Worm (Caenorhabditis elegans) whole organism, late embryonic: ENCODE data around the gene cec-7.

ENCODE experiments used
- C38D4.7 ChIP-seq: fragments of 200-800 bp; sonication (Bioruptor generic); optimal IDR thresholded peaks from 2 replicates; lab custom pipeline; 2018; ENCODE audit warnings: mild to moderate bottlenecking, missing genetic modification characterization, moderate library complexity, missing compliant biosample characterization
- K02D7.2 ChIP-seq: sonication (generic microtip); optimal IDR thresholded peaks from 2 replicates; lab custom pipeline; 2017; ENCODE audit warnings: mild to moderate bottlenecking, missing genetic modification characterization, missing compliant biosample characterization
- ahr-1 ChIP-seq: sonication (generic microtip); optimal IDR thresholded peaks from 2 replicates; lab custom pipeline; 2016; ENCODE audit warnings: missing genetic modification characterization, missing compliant biosample characterization
- ceh-14 ChIP-seq: sonication (generic microtip); optimal IDR thresholded peaks from 2 replicates; lab custom pipeline; 2016; ENCODE audit warnings: missing genotype, missing genetic modification characterization, missing compliant biosample characterization
- ceh-22 ChIP-seq: sonication (generic microtip); optimal IDR thresholded peaks from 2 replicates; lab custom pipeline; 2017; ENCODE audit warnings: missing biosample characterization, missing genetic modification characterization
- ceh-24 ChIP-seq: sonication (generic microtip); optimal IDR thresholded peaks from 2 replicates; lab custom pipeline; 2016; ENCODE audit warnings: mild to moderate bottlenecking, missing genetic modification characterization, missing compliant biosample characterization
- ceh-30 ChIP-seq: fragments of 150-350 bp; optimal IDR thresholded peaks from 2 replicates; lab custom pipeline; 2014; ENCODE audit warnings: missing biosample characterization, missing genetic modification characterization
- ceh-31 ChIP-seq: sonication (generic microtip); optimal IDR thresholded peaks from 2 replicates; lab custom pipeline; 2016; ENCODE audit warnings: missing genetic modification characterization, missing compliant biosample characterization
- ceh-45 ChIP-seq: fragments of 200-800 bp; sonication (Bioruptor generic); IDR thresholded peaks from 2 replicates; pipeline ENCODE4 v1.3.6; 2022; ENCODE audit warnings: missing genetic modification reagents, missing genetic modification characterization, missing compliant biosample characterization
- ceh-48 ChIP-seq: sonication (generic microtip); optimal IDR thresholded peaks from 2 replicates; lab custom pipeline; 2016; ENCODE audit warnings: missing genetic modification characterization, inconsistent platforms, missing compliant biosample characterization
- ceh-6 ChIP-seq: fragments of 200-800 bp; sonication (Bioruptor generic); optimal IDR thresholded peaks from 2 replicates; lab custom pipeline; 2018; ENCODE audit warnings: mild to moderate bottlenecking, missing genetic modification characterization, missing compliant biosample characterization
- che-1 ChIP-seq: sonication (generic microtip); optimal IDR thresholded peaks from 2 replicates; lab custom pipeline; 2016; ENCODE audit warnings: mild to moderate bottlenecking, missing genetic modification characterization, missing compliant biosample characterization
- dmd-4 ChIP-seq: sonication (generic microtip); optimal IDR thresholded peaks from 2 replicates; lab custom pipeline; 2016; ENCODE audit warnings: borderline replicate concordance, missing genetic modification characterization, missing compliant biosample characterization
- dve-1 ChIP-seq: sonication (generic microtip); optimal IDR thresholded peaks from 2 replicates; lab custom pipeline; 2017; ENCODE audit warnings: antibody characterized with exemption, mild to moderate bottlenecking, missing genetic modification characterization, missing compliant biosample characterization
- elt-2 ChIP-seq: sonication (generic microtip); optimal IDR thresholded peaks from 2 replicates; lab custom pipeline; 2016; ENCODE audit warnings: missing genetic modification reagents, missing genetic modification characterization, missing compliant biosample characterization
- elt-4 ChIP-seq: sonication (generic microtip); optimal IDR thresholded peaks from 2 replicates; lab custom pipeline; 2016; ENCODE audit warnings: missing genetic modification characterization, missing compliant biosample characterization
- ets-4 ChIP-seq: sonication (generic microtip); optimal IDR thresholded peaks from 2 replicates; lab custom pipeline; 2016; ENCODE audit warnings: missing genetic modification characterization, missing compliant biosample characterization
- eyg-1 ChIP-seq: sonication (generic microtip); optimal IDR thresholded peaks from 2 replicates; lab custom pipeline; 2016; ENCODE audit warnings: missing genotype, missing genetic modification characterization, missing compliant biosample characterization
- fkh-10 ChIP-seq: fragments of 150-350 bp; optimal IDR thresholded peaks from 2 replicates; lab custom pipeline; 2014; ENCODE audit warnings: missing biosample characterization, missing genetic modification reagents, missing genetic modification characterization
- fkh-6 ChIP-seq: sonication (generic microtip); optimal IDR thresholded peaks from 2 replicates; lab custom pipeline; 2016; ENCODE audit warnings: missing genetic modification characterization, missing compliant biosample characterization
- gmeb-2 ChIP-seq: sonication (generic microtip); optimal IDR thresholded peaks from 2 replicates; lab custom pipeline; 2016; ENCODE audit warnings: missing genetic modification characterization, inconsistent platforms, missing compliant biosample characterization
- hlh-13 ChIP-seq: fragments of 200-800 bp; sonication (Bioruptor generic); optimal IDR thresholded peaks from 2 replicates; lab custom pipeline; 2018; ENCODE audit warnings: mild to moderate bottlenecking, missing genetic modification characterization, missing compliant biosample characterization
- hlh-30 ChIP-seq: sonication (generic microtip); optimal IDR thresholded peaks from 2 replicates; lab custom pipeline; 2017; ENCODE audit warnings: antibody characterized with exemption, missing genetic modification characterization, missing compliant biosample characterization; ENCODE audit not compliant: insufficient read depth
- hlh-6 ChIP-seq: sonication (generic microtip); optimal IDR thresholded peaks from 2 replicates; lab custom pipeline; 2016; ENCODE audit warnings: missing genotype, missing genetic modification characterization, missing compliant biosample characterization
- madf-2 ChIP-seq: sonication (generic microtip); optimal IDR thresholded peaks from 2 replicates; lab custom pipeline; 2017; ENCODE audit warnings: missing genetic modification characterization, missing compliant biosample characterization
- mec-3 ChIP-seq: sonication (generic microtip); optimal IDR thresholded peaks from 2 replicates; lab custom pipeline; 2016; ENCODE audit warnings: borderline replicate concordance, missing genetic modification characterization, missing compliant biosample characterization
- nfya-1 ChIP-seq: sonication (generic microtip); optimal IDR thresholded peaks from 2 replicates; lab custom pipeline; 2017; ENCODE audit warnings: missing genetic modification characterization, mild to moderate bottlenecking, missing compliant biosample characterization, antibody characterized with exemption, moderate library complexity
- nhr-11 ChIP-seq: fragments of 150-350 bp; optimal IDR thresholded peaks from 2 replicates; lab custom pipeline; 2014; ENCODE audit warnings: missing biosample characterization, missing genetic modification characterization
- nhr-232 ChIP-seq: sonication (generic microtip); optimal IDR thresholded peaks from 2 replicates; lab custom pipeline; 2016; ENCODE audit warnings: missing genetic modification characterization, missing compliant biosample characterization
- pat-9 ChIP-seq: fragments of 200-800 bp; sonication (Bioruptor generic); optimal IDR thresholded peaks from 2 replicates; lab custom pipeline; 2018; ENCODE audit warnings: mild to moderate bottlenecking, missing genetic modification characterization, moderate library complexity, missing compliant biosample characterization
- pax-1 ChIP-seq: fragments of 150-350 bp; optimal IDR thresholded peaks from 2 replicates; lab custom pipeline; 2014; ENCODE audit warnings: missing biosample characterization, missing genetic modification characterization
- pha-2 ChIP-seq: sonication (generic microtip); optimal IDR thresholded peaks from 2 replicates; lab custom pipeline; 2017; ENCODE audit warnings: mild to moderate bottlenecking, missing genetic modification characterization, missing compliant biosample characterization
- pqm-1 ChIP-seq: sonication (generic microtip); optimal IDR thresholded peaks from 2 replicates; lab custom pipeline; 2016; ENCODE audit warnings: missing genetic modification characterization, missing compliant biosample characterization
- pros-1 ChIP-seq: fragments of 150-350 bp; optimal IDR thresholded peaks from 2 replicates; lab custom pipeline; 2014; ENCODE audit warnings: missing biosample characterization, missing genetic modification reagents, missing genetic modification characterization
- ref-2 ChIP-seq: sonication (generic microtip); optimal IDR thresholded peaks from 2 replicates; lab custom pipeline; 2016; ENCODE audit warnings: missing genetic modification characterization, missing compliant biosample characterization
- rnt-1 ChIP-seq: sonication (generic microtip); optimal IDR thresholded peaks from 2 replicates; lab custom pipeline; 2016; ENCODE audit warnings: missing genetic modification characterization, missing compliant biosample characterization
- sox-2 ChIP-seq: fragments of 200-800 bp; sonication (Bioruptor generic); IDR thresholded peaks from 2 replicates; pipeline ENCODE4 v1.3.6; 2022; ENCODE audit warnings: missing genetic modification reagents, missing genetic modification characterization, missing compliant biosample characterization
- sox-4 ChIP-seq: sonication (generic microtip); optimal IDR thresholded peaks from 2 replicates; lab custom pipeline; 2017; ENCODE audit warnings: mild to moderate bottlenecking, missing genetic modification characterization, inconsistent platforms, missing compliant biosample characterization
- tbx-7 ChIP-seq: sonication (generic microtip); optimal IDR thresholded peaks from 2 replicates; lab custom pipeline; 2016; ENCODE audit warnings: missing genotype, missing genetic modification characterization, missing compliant biosample characterization
- ttx-3 ChIP-seq: sonication (generic microtip); optimal IDR thresholded peaks from 2 replicates; lab custom pipeline; 2016; ENCODE audit warnings: missing genetic modification reagents, missing genetic modification characterization, missing compliant biosample characterization
- unc-3 ChIP-seq, 2 experiments: fragments of 200-800 bp in 1 of 2; sonication (Bioruptor generic) in 1 of 2; sonication (generic microtip) in 1 of 2; conservative IDR thresholded peaks in 1 of 2; optimal IDR thresholded peaks in 1 of 2; 2 replicates each; pipeline versions ENCODE4 v1.3.6 to Lab custom; 2016 to 2022; ENCODE audit warnings: missing compliant biosample characterization in 2 of 2, missing genetic modification characterization in 2 of 2, missing genetic modification reagents in 1 of 2
- unc-55 ChIP-seq: sonication (generic microtip); optimal IDR thresholded peaks from 2 replicates; lab custom pipeline; 2017; ENCODE audit warnings: missing biosample characterization, missing genetic modification reagents, missing genetic modification characterization
- zip-5 ChIP-seq: sonication (generic microtip); optimal IDR thresholded peaks from 2 replicates; lab custom pipeline; 2016; ENCODE audit warnings: missing genetic modification characterization, missing compliant biosample characterization

Gene cec-7

ce11 chrIII:12904987-12905541 is 27.7 kb upstream of the cec-7 start, which contains the start of gene cox-5A (continued):
- peak; percentile 65 for TF ChIP-seq elt-2
- peak; percentile 36 for TF ChIP-seq gmeb-2 (tag; lab: Kevin White, UChicago)
- no peak for TF ChIP-seq che-1 (tag; lab: Kevin White, UChicago)
- TF ChIP-seq ceh-22, result peak; percentile 38
- TF ChIP-seq madf-2, result peak; percentile 52
- no peak for TF ChIP-seq C38D4.7 (GFP tag; lab: Kevin White, UChicago)
- TF ChIP-seq dve-1 (tag; lab: Kevin White, UChicago), result peak; percentile 77
- TF ChIP-seq sox-2 (GFP tag; lab: Robert Waterston, UW), result peak; percentile 96
- peak; percentile 92 for TF ChIP-seq ceh-14 (tag; lab: Kevin White, UChicago)
- TF ChIP-seq ceh-24 (tag; lab: Kevin White, UChicago), result no peak
- TF ChIP-seq nfya-1, result peak; percentile 99
- TF ChIP-seq hlh-6 (tag; lab: Kevin White, UChicago), result peak; percentile 58
- TF ChIP-seq hlh-13 (GFP tag; lab: Kevin White, UChicago), result no peak
- TF ChIP-seq ceh-6, result peak; percentile 21
- peak; percentile 87 for TF ChIP-seq rnt-1 (tag; lab: Kevin White, UChicago)
- no peak for TF ChIP-seq nhr-232 (tag; lab: Kevin White, UChicago)
- no peak for TF ChIP-seq tbx-7
- TF ChIP-seq pha-2 (tag; lab: Kevin White, UChicago), result peak; percentile 56
- peak; percentile 82 for TF ChIP-seq hlh-30 (tag; lab: Kevin White, UChicago)
- peak; percentile 90 for TF ChIP-seq ref-2
- TF ChIP-seq dmd-4 (tag; lab: Kevin White, UChicago), result no peak
- TF ChIP-seq sox-4, result no peak
- TF ChIP-seq ahr-1 (tag; lab: Kevin White, UChicago), result peak; percentile 31
- TF ChIP-seq ceh-48 (tag; lab: Kevin White, UChicago), result peak; percentile 86
- TF ChIP-seq ceh-45, result 0 out of 2 replicates have a peak, but pooled peaks have one; percentile 31
- peak; percentile 86 for TF ChIP-seq ceh-30 (tag; lab: Kevin White, UChicago)
- no peak for TF ChIP-seq mec-3 (tag; lab: Kevin White, UChicago)
- TF ChIP-seq ets-4 (tag; lab: Kevin White, UChicago), result peak; percentile 61
- TF ChIP-seq nhr-11 (tag; lab: Kevin White, UChicago), result no peak
- peak; percentile 31 for TF ChIP-seq fkh-10 (GFP tag; lab: Kevin White, UChicago)
- peak; percentile 41 for TF ChIP-seq pat-9 (tag; lab: Kevin White, UChicago)
- no peak for TF ChIP-seq eyg-1 (tag; lab: Kevin White, UChicago)
- TF ChIP-seq zip-5 (tag; lab: Kevin White, UChicago), result no peak
- peak; percentile 81 for TF ChIP-seq pax-1 (tag; lab: Kevin White, UChicago)
- TF ChIP-seq ceh-31, result peak; percentile 99
- peak; percentile 51 for TF ChIP-seq ttx-3 (tag; lab: Kevin White, UChicago)
- peak; percentile 91 for TF ChIP-seq K02D7.2 (tag; lab: Kevin White, UChicago)
- TF ChIP-seq unc-3 (GFP tag; conservative IDR thresholded peaks at IDR 0.05; lab: Robert Waterston, UW), result no peak
- peak; percentile 24 for TF ChIP-seq unc-3 (tag; optimal IDR thresholded peaks at IDR 0.05; lab: Kevin White, UChicago)
- TF ChIP-seq unc-55 (GFP tag; lab: Kevin White, UChicago), result peak; percentile 78
- TF ChIP-seq pqm-1 (tag; lab: Kevin White, UChicago), result peak; percentile 59
- TF ChIP-seq elt-4 (tag; lab: Kevin White, UChicago), result no peak
- TF ChIP-seq pros-1 (tag; lab: Kevin White, UChicago), result peak; percentile 11
- no peak for TF ChIP-seq fkh-6 (tag; lab: Kevin White, UChicago)
